Worm (Caenorhabditis elegans): ENCODE data around the gene srx-125.

ce11 chrV:13414585-13414984 is 47.5 kb downstream of the srx-125 start, which contains the start of gene cut-2:
- TF ChIP-seq lsy-2 (tag; optimal IDR thresholded peaks at IDR 0.05) (no peak), lin-13 (GFP tag; optimal IDR thresholded peaks at IDR 0.05) (no peak), R02D3.7 (tag; optimal IDR thresholded peaks at IDR 0.05) (no peak)
